Fruit fly (Drosophila melanogaster): Measurements from ENCODE around the gene CG9213.

DNA sequence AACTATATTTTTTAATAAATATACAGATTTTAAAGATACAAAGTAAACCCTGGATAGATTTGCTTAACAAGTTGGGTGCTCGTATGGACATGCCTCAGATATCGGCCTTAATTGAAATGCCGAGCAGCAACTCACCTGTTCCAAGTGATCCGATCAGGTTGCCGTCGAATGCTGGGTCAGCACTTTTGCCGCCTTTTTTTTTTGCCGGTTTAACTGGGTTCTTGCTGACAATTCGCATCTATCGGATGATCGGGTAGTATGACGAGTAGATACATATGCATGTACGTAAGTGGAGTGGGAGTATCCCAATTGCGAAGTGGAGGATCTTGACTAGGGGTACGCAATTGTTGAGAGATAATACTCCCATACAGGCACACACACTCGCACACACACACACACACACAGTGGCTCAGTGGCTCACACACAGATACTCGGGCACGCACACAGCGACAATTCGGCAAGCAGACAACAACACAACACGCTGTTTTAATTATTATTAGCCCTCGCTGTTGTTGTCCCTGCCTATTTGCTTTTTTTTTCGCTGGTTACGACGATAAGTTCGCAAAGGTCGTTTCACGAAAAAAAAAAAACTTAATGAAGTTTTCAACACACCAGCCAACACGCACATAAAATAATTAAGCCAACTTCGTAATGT lies 18.6 kb upstream of the CG9213 start:
- TF ChIP-seq Lpt (GFP tag; optimal IDR thresholded peaks at IDR 0.05), result no peak
- TF ChIP-seq eg (GFP tag; IDR thresholded peaks at IDR 0.05), result no peak
- TF ChIP-seq Eip75B (GFP tag; optimal IDR thresholded peaks at IDR 0.05), result no peak
- no peak for TF ChIP-seq CG15336 (GFP tag; IDR thresholded peaks at IDR 0.05)
- no peak for TF ChIP-seq OdsH (GFP tag; optimal IDR thresholded peaks at IDR 0.05)
- no peak for TF ChIP-seq CG9139 (GFP tag; optimal IDR thresholded peaks at IDR 0.05)
- no peak for TF ChIP-seq CG10669 (GFP tag; optimal IDR thresholded peaks at IDR 0.05)
- no peak for TF ChIP-seq Sox102F (GFP tag; optimal IDR thresholded peaks at IDR 0.05)
- no peak for TF ChIP-seq net (GFP tag; optimal IDR thresholded peaks at IDR 0.05)
- TF ChIP-seq dsx (GFP tag; optimal IDR thresholded peaks at IDR 0.05; ENCODE audit: poor library complexity, severe bottlenecking), result no peak
- no peak for TF ChIP-seq spab (GFP tag; optimal IDR thresholded peaks at IDR 0.05)
- TF ChIP-seq CG11902 (GFP tag; optimal IDR thresholded peaks at IDR 0.05), result no peak
